Fruit fly (Drosophila melanogaster): ENCODE data around the gene CG7903.

CG7903 gene

DNA sequence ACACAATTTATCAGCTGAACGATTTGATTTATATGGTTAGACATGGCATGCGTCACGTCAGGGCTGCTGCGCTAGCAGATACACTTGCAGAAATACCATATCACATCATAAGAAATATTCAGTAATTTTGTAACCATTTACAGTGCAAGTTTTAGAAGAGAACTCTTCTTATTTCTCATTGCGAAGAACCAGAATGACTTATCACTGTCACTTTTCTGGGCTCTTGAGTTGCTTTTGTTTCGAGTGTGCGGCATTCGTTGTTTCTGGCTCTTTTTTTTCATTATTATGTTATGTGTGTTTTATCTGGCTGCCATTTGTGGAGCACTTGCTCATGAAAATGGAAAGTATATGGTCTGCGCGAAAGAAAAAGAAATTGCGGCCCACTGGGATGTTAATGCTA is 13.0 kb downstream of the CG7903 start:
- TF ChIP-seq CG7045 (GFP tag; optimal IDR thresholded peaks at IDR 0.05) (no peak), cnc (optimal IDR thresholded peaks at IDR 0.05) (no peak), Mnt (GFP tag; optimal IDR thresholded peaks at IDR 0.05) (no peak)

DNA sequence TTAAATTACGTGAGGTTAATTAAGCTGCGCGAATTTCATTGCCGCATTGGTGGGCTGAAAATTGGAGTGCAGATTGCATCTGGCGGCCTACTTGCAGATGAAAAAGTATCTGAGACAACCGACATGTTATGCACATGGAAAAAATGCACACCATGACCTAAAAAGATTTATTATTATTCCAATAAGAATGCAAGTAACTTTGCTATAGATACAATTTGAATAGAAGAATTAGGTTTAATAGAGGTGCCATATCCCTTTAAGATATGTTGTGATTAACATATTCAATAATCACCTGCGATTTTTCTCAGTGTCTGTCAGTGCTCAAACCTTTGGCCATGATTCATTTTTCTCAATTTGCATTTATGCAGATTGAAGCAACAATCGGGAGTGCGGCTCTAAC is 13.6 kb downstream of the CG7903 start:
- TF ChIP-seq Crg-1 (GFP tag; optimal IDR thresholded peaks at IDR 0.05): no peak

DNA sequence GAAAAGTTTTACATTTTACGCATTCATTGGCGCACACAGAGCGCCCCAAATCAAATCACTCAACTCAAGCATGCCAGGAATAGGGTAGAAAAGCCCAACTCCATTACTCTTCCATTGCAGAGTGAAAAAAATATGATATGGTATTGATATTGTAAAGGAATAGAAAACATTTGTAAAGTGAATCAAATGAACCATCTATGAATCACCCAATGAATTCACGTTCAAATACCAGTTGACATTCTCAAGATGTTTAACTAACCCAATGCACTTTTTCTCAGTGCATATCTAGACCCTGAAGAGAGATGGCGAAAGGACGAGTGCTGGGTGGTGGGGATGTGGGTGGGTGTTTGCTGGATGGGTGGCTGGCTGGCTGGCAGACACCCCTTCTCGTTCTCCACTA is 16.4 kb downstream of the CG7903 start:
- TF ChIP-seq Clk (GFP tag; optimal IDR thresholded peaks at IDR 0.05) (no peak), cic (GFP tag; optimal IDR thresholded peaks at IDR 0.05) (no peak), CG14711 (tag; optimal IDR thresholded peaks at IDR 0.05) (no peak), Crg-1 (GFP tag; optimal IDR thresholded peaks at IDR 0.05) (no peak), kay (GFP tag; ENCODE audit: borderline replicate concordance) (no peak), Hr96 (GFP tag; optimal IDR thresholded peaks at IDR 0.05) (no peak), tj (GFP tag; optimal IDR thresholded peaks at IDR 0.05) (no peak), CG1620 (GFP tag; optimal IDR thresholded peaks at IDR 0.05) (no peak), pad (GFP tag; optimal IDR thresholded peaks at IDR 0.05) (no peak), CG7045 (GFP tag; optimal IDR thresholded peaks at IDR 0.05) (no peak)

DNA sequence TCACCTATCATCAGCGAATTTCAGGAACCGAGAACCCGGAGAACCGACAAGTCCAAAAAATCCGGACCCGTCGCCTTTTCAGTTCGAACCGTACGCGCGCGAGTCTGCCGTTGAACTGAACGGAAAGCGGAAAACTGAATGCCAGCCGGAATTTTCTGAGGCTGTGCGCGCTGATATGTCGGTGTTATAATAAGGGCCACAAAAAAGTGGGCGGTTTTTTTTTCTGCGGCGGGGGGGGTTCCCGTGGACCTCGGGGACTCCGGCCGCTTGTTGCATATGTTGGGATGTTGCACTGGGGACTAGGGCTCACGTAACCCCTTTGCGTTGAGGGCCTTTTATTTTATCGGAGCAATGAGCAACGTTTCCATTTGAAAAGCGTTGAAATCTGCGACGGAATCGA is 25.7 kb downstream of the CG7903 start, which contains the start of gene TkR99D:
TkR99D (minus strand) TSS at position 101 of the 400 bp plus-strand sequence.
- TF ChIP-seq Clk (GFP tag; optimal IDR thresholded peaks at IDR 0.05): no peak
- no peak for TF ChIP-seq ovo (GFP tag; optimal IDR thresholded peaks at IDR 0.05)
- TF ChIP-seq Crg-1 (GFP tag; optimal IDR thresholded peaks at IDR 0.05): no peak
- TF ChIP-seq CG12768 (GFP tag; optimal IDR thresholded peaks at IDR 0.05): no peak
- no peak for TF ChIP-seq kay (GFP tag; ENCODE audit: borderline replicate concordance)
- TF ChIP-seq Hr96 (GFP tag; optimal IDR thresholded peaks at IDR 0.05): no peak
- no peak for TF ChIP-seq pad (GFP tag; optimal IDR thresholded peaks at IDR 0.05)
- no peak for TF ChIP-seq CG7101 (tag; optimal IDR thresholded peaks at IDR 0.05)
- no peak for TF ChIP-seq CG5204 (GFP tag; optimal IDR thresholded peaks at IDR 0.05)
- no peak for TF ChIP-seq CG1620 (GFP tag; optimal IDR thresholded peaks at IDR 0.05)
- TF ChIP-seq CG33017 (tag; optimal IDR thresholded peaks at IDR 0.05): no peak
- no peak for TF ChIP-seq bab1 (GFP tag; optimal IDR thresholded peaks at IDR 0.05)
- TF ChIP-seq CG14711 (tag; optimal IDR thresholded peaks at IDR 0.05): no peak
- no peak for TF ChIP-seq cnc (optimal IDR thresholded peaks at IDR 0.05)
- TF ChIP-seq tj (GFP tag; optimal IDR thresholded peaks at IDR 0.05): no peak
- TF ChIP-seq CG11617 (GFP tag; optimal IDR thresholded peaks at IDR 0.05): no peak
- TF ChIP-seq CG7045 (GFP tag; optimal IDR thresholded peaks at IDR 0.05): no peak

DNA sequence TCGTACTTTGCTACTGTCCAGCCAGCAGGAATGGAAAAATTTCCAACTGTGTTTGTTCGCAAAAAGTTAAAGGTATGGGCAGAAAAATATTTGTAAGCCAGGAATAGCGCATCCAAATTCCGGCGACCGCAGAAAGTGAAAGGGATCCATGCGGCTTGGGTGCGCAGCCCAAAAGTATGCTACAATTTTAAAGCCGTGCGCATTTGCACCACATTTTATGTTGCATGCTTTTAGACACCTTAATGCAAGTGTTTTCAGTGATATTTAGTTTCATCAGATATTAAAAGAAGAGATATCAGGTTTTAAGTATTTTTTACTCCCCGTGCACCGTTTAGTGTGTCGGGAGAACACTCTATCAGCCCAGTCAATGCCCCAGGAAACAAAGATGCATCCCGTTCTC is 31.9 kb downstream of the CG7903 start:
- TF ChIP-seq CG7045 (GFP tag; optimal IDR thresholded peaks at IDR 0.05) (no peak), CG1620 (GFP tag; optimal IDR thresholded peaks at IDR 0.05) (no peak), bab1 (GFP tag; optimal IDR thresholded peaks at IDR 0.05) (no peak), kay (GFP tag; ENCODE audit: borderline replicate concordance) (no peak), Crg-1 (GFP tag; optimal IDR thresholded peaks at IDR 0.05) (no peak), tj (GFP tag; optimal IDR thresholded peaks at IDR 0.05) (no peak), cic (GFP tag; optimal IDR thresholded peaks at IDR 0.05) (no peak), ovo (GFP tag; optimal IDR thresholded peaks at IDR 0.05) (no peak), CG7101 (tag; optimal IDR thresholded peaks at IDR 0.05) (no peak), cnc (optimal IDR thresholded peaks at IDR 0.05) (no peak), Mnt (GFP tag; optimal IDR thresholded peaks at IDR 0.05) (no peak), Clk (GFP tag; optimal IDR thresholded peaks at IDR 0.05) (no peak), CG12768 (GFP tag; optimal IDR thresholded peaks at IDR 0.05) (no peak), toe (GFP tag; optimal IDR thresholded peaks at IDR 0.05) (no peak), pad (GFP tag; optimal IDR thresholded peaks at IDR 0.05) (no peak), Hr96 (GFP tag; optimal IDR thresholded peaks at IDR 0.05) (no peak), CG33017 (tag; optimal IDR thresholded peaks at IDR 0.05) (no peak), CG14711 (tag; optimal IDR thresholded peaks at IDR 0.05) (no peak)

DNA sequence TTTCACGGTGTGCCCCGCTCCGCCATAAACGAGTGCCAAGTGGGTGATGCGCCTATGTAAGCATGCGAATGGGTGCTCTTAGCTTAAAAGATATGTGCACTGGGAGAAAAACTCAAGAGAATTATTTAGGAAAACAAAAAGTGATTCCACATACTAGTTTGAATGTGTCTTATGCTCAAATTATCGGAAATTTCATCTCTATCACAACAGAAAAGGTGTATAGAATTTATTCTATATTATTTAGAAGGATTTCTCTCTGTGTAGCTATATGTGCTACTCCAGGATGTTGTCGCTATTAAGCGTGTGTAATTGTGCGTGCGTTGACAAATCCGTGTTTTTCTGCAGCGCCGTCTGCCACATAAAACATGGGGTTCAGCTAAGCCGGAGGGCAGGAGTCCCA is 35.7 kb downstream of the CG7903 start:
- no peak for TF ChIP-seq ovo (GFP tag; optimal IDR thresholded peaks at IDR 0.05)
- no peak for TF ChIP-seq Crg-1 (GFP tag; optimal IDR thresholded peaks at IDR 0.05)
- no peak for TF ChIP-seq CG5204 (GFP tag; optimal IDR thresholded peaks at IDR 0.05)
- TF ChIP-seq tj (GFP tag; optimal IDR thresholded peaks at IDR 0.05): no peak
- TF ChIP-seq Clk (GFP tag; optimal IDR thresholded peaks at IDR 0.05): no peak
- TF ChIP-seq CG33017 (tag; optimal IDR thresholded peaks at IDR 0.05): no peak
- TF ChIP-seq CG1620 (GFP tag; optimal IDR thresholded peaks at IDR 0.05): no peak
- TF ChIP-seq CG11617 (GFP tag; optimal IDR thresholded peaks at IDR 0.05): no peak
- no peak for TF ChIP-seq CG14711 (tag; optimal IDR thresholded peaks at IDR 0.05)
- TF ChIP-seq toe (GFP tag; optimal IDR thresholded peaks at IDR 0.05): no peak
- no peak for TF ChIP-seq Mnt (GFP tag; optimal IDR thresholded peaks at IDR 0.05)
- TF ChIP-seq bab1 (GFP tag; optimal IDR thresholded peaks at IDR 0.05): no peak
- no peak for TF ChIP-seq Hr96 (GFP tag; optimal IDR thresholded peaks at IDR 0.05)
- no peak for TF ChIP-seq kay (GFP tag; ENCODE audit: borderline replicate concordance)
- TF ChIP-seq cic (GFP tag; optimal IDR thresholded peaks at IDR 0.05): no peak
- TF ChIP-seq CG7101 (tag; optimal IDR thresholded peaks at IDR 0.05): no peak
